Worm (Caenorhabditis elegans) whole organism, midembryonic: ENCODE data around the gene ZK669.3.

Experiments used
- T22C8.4 ChIP-seq: fragments of 200-800 bp; sonication (Bioruptor generic); IDR thresholded peaks from 2 replicates; pipeline ENCODE4 v1.3.6; 2022; ENCODE audit warnings: missing genetic modification characterization, missing compliant biosample characterization
- cog-1 ChIP-seq: sonication (generic microtip); optimal IDR thresholded peaks from 2 replicates; lab custom pipeline; 2016; ENCODE audit warnings: missing genetic modification characterization, missing compliant biosample characterization
- ref-1 ChIP-seq: fragments of 200-800 bp; sonication (Bioruptor generic); conservative IDR thresholded peaks from 2 replicates; pipeline ENCODE4 v1.3.6; 2022; ENCODE audit warnings: missing genetic modification reagents, missing genetic modification characterization, missing compliant biosample characterization
- ztf-29 ChIP-seq: fragments of 200-800 bp; sonication (Bioruptor generic); IDR thresholded peaks from 2 replicates; pipeline ENCODE4 v1.3.6; 2022; ENCODE audit warnings: missing genetic modification reagents, missing genetic modification characterization, missing compliant biosample characterization

DNA sequence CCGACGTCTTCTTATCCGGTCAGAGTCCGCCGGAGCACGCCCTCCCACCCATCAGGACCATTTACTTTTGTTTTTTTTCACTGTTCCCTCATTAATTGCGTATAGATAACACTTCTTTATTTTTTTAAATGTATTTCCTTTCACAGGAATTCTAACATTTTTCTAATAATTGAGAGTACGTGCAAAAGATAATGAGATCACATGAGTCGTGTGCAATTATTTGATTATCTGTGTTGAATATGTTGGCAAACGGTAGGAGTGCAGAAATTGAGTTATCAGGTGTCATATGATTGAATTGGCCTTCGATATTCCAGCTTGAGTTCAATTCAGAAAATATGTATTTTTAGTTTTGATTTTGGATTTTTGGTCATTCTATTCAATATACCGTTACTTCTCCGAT, 27.4 kb downstream of the ZK669.3 start:
- no peak for TF ChIP-seq ref-1 (GFP tag; lab: Robert Waterston, UW)
- TF ChIP-seq T22C8.4, result no peak
- TF ChIP-seq ztf-29 (GFP tag; lab: Robert Waterston, UW), result no peak
- TF ChIP-seq cog-1, result no peak
